Fruit fly (Drosophila melanogaster) whole organism, prepupa: ENCODE results near the gene nub.

Experiments
- CG10631 ChIP-seq: fragments of 200-800 bp; sonication (Bioruptor generic); optimal IDR thresholded peaks from 2 replicates; lab custom pipeline; 2016; ENCODE audit warnings: missing biosample characterization, missing genetic modification characterization
- CG10669 ChIP-seq: fragments of 200-800 bp; sonication (Bioruptor generic); optimal IDR thresholded peaks from 3 replicates; lab custom pipeline; 2018; ENCODE audit warnings: missing biosample characterization, mild to moderate bottlenecking, missing genetic modification characterization, moderate library complexity
- CG11294 ChIP-seq: fragments of 200-800 bp; sonication (Bioruptor generic); IDR thresholded peaks from 2 replicates; pipeline ENCODE4 v1.3.6; 2022; ENCODE audit warnings: missing biosample characterization, missing genetic modification characterization
- CG11762 ChIP-seq: fragments of 200-800 bp; sonication (Bioruptor generic); optimal IDR thresholded peaks from 3 replicates; lab custom pipeline; 2016; ENCODE audit warnings: missing biosample characterization, missing genetic modification characterization; ENCODE audit not compliant: insufficient read depth
- CG11902 ChIP-seq: fragments of 200-800 bp; sonication (Bioruptor generic); optimal IDR thresholded peaks from 3 replicates; lab custom pipeline; 2016; ENCODE audit warnings: missing biosample characterization, missing genetic modification characterization
- CG15336 ChIP-seq: fragments of 200-800 bp; sonication (Bioruptor generic); IDR thresholded peaks from 2 replicates; pipeline ENCODE4 v1.3.6; 2022; ENCODE audit warnings: missing biosample characterization, missing genetic modification characterization
- CG1621 ChIP-seq: fragments of 200-800 bp; sonication (Bioruptor generic); optimal IDR thresholded peaks from 3 replicates; lab custom pipeline; 2018; ENCODE audit warnings: missing biosample characterization, mild to moderate bottlenecking, missing genetic modification characterization
- CG16779 ChIP-seq: fragments of 200-800 bp; sonication (Bioruptor generic); optimal IDR thresholded peaks from 3 replicates; lab custom pipeline; 2017; ENCODE audit warnings: missing biosample characterization, mild to moderate bottlenecking, missing genetic modification characterization
- CG3032 ChIP-seq: fragments of 200-800 bp; optimal IDR thresholded peaks from 2 replicates; lab custom pipeline; 2019; ENCODE audit warnings: missing biosample characterization, mild to moderate bottlenecking, missing genetic modification characterization, moderate library complexity
- CG31627 ChIP-seq: fragments of 200-800 bp; sonication (Bioruptor generic); optimal IDR thresholded peaks from 3 replicates; lab custom pipeline; 2016; ENCODE audit warnings: missing biosample characterization, missing genetic modification characterization
- CG32006 ChIP-seq: fragments of 200-800 bp; sonication (Bioruptor generic); optimal IDR thresholded peaks from 3 replicates; lab custom pipeline; 2017; ENCODE audit warnings: missing biosample characterization, mild to moderate bottlenecking, missing genetic modification characterization
- CG34406 ChIP-seq: fragments of 200-800 bp; sonication (Bioruptor generic); optimal IDR thresholded peaks from 3 replicates; lab custom pipeline; 2016; ENCODE audit warnings: missing biosample characterization, missing genetic modification characterization
- CG4318 ChIP-seq: fragments of 200-800 bp; sonication (Bioruptor generic); optimal IDR thresholded peaks from 3 replicates; lab custom pipeline; 2017; ENCODE audit warnings: missing biosample characterization, mild to moderate bottlenecking, missing genetic modification characterization
- CG6163 ChIP-seq: fragments of 200-800 bp; sonication (Bioruptor generic); IDR thresholded peaks from 3 replicates; pipeline ENCODE4 v1.3.6; 2022; ENCODE audit warnings: missing biosample characterization, missing genetic modification characterization
- CG6276 ChIP-seq: fragments of 200-800 bp; sonication (Bioruptor generic); optimal IDR thresholded peaks from 2 replicates; lab custom pipeline; 2017; ENCODE audit warnings: missing biosample characterization, mild to moderate bottlenecking, missing genetic modification characterization
- CG6808 ChIP-seq: fragments of 200-800 bp; sonication (Bioruptor generic); optimal IDR thresholded peaks from 3 replicates; lab custom pipeline; 2017; ENCODE audit warnings: missing biosample characterization, missing genetic modification characterization, mild to moderate bottlenecking, moderate library complexity, missing genetic modification reagents
- CG6854 ChIP-seq: fragments of 200-800 bp; sonication (Bioruptor generic); optimal IDR thresholded peaks from 2 replicates; lab custom pipeline; 2017; ENCODE audit warnings: missing biosample characterization, mild to moderate bottlenecking, missing genetic modification characterization
- CG8119 ChIP-seq: fragments of 200-800 bp; sonication (Bioruptor generic); IDR thresholded peaks from 3 replicates; pipeline ENCODE4 v1.3.6; 2022; ENCODE audit warnings: missing biosample characterization, missing genetic modification characterization
- CG8632 ChIP-seq: fragments of 200-800 bp; sonication (Bioruptor generic); optimal IDR thresholded peaks from 3 replicates; lab custom pipeline; 2016; ENCODE audit warnings: missing biosample characterization, missing genetic modification characterization
- CG9139 ChIP-seq: fragments of 200-800 bp; sonication (Bioruptor generic); optimal IDR thresholded peaks from 3 replicates; lab custom pipeline; 2017; ENCODE audit warnings: missing biosample characterization, mild to moderate bottlenecking, missing genetic modification characterization
- Eip78C ChIP-seq: fragments of 200-800 bp; sonication (Bioruptor generic); peaks from one replicate; lab custom pipeline; 2016; ENCODE audit warnings: missing biosample characterization, missing genetic modification characterization
- Eip93F ChIP-seq: fragments of 200-800 bp; sonication (Bioruptor generic); optimal IDR thresholded peaks from 2 replicates; lab custom pipeline; 2016; ENCODE audit warnings: missing biosample characterization, mild to moderate bottlenecking, missing genetic modification characterization
- Ets21C ChIP-seq: fragments of 200-800 bp; sonication (Bioruptor generic); optimal IDR thresholded peaks from 3 replicates; lab custom pipeline; 2016; ENCODE audit warnings: missing biosample characterization, missing genetic modification characterization
- Ets96B ChIP-seq: fragments of 200-800 bp; optimal IDR thresholded peaks from 2 replicates; lab custom pipeline; 2019; ENCODE audit warnings: missing biosample characterization, mild to moderate bottlenecking, missing genetic modification characterization, moderate library complexity
- Gug ChIP-seq: fragments of 200-800 bp; sonication (Bioruptor generic); IDR thresholded peaks from 2 replicates; pipeline ENCODE4 v1.3.6; 2022; ENCODE audit warnings: missing biosample characterization, missing genetic modification characterization
- Hr38 ChIP-seq: sonication (Bioruptor generic); optimal IDR thresholded peaks from 2 replicates; lab custom pipeline; 2016; ENCODE audit warnings: missing biosample characterization, missing genetic modification characterization
- Hr39 ChIP-seq: fragments of 200-800 bp; sonication (Bioruptor generic); optimal IDR thresholded peaks from 2 replicates; lab custom pipeline; 2016; ENCODE audit warnings: missing biosample characterization, missing genetic modification characterization
- Lpt ChIP-seq: fragments of 200-800 bp; sonication (Bioruptor generic); optimal IDR thresholded peaks from 3 replicates; lab custom pipeline; 2016; ENCODE audit warnings: missing biosample characterization, missing genetic modification characterization
- Met ChIP-seq: fragments of 200-800 bp; sonication (Bioruptor generic); optimal IDR thresholded peaks from 3 replicates; lab custom pipeline; 2016; ENCODE audit warnings: missing biosample characterization, missing genetic modification characterization
- OdsH ChIP-seq: fragments of 200-800 bp; sonication (Bioruptor generic); optimal IDR thresholded peaks from 3 replicates; lab custom pipeline; 2016; ENCODE audit warnings: missing biosample characterization, missing genetic modification characterization
- Smox ChIP-seq: fragments of 200-800 bp; sonication (Bioruptor generic); optimal IDR thresholded peaks from 3 replicates; lab custom pipeline; 2016; ENCODE audit warnings: missing biosample characterization, missing genetic modification characterization
- Sox102F ChIP-seq: fragments of 200-800 bp; sonication (Bioruptor generic); optimal IDR thresholded peaks from 2 replicates; lab custom pipeline; 2016; ENCODE audit warnings: missing biosample characterization, mild to moderate bottlenecking, missing genetic modification characterization
- Sox15 ChIP-seq: fragments of 200-800 bp; sonication (Bioruptor generic); optimal IDR thresholded peaks from 3 replicates; lab custom pipeline; 2016; ENCODE audit warnings: missing biosample characterization, missing genetic modification characterization
- achi ChIP-seq: fragments of 200-800 bp; sonication (Bioruptor generic); optimal IDR thresholded peaks from 3 replicates; lab custom pipeline; 2016; ENCODE audit warnings: missing biosample characterization, missing genetic modification characterization
- acj6 ChIP-seq: fragments of 200-800 bp; sonication (Bioruptor generic); optimal IDR thresholded peaks from 3 replicates; lab custom pipeline; 2016; ENCODE audit warnings: missing biosample characterization, missing genetic modification characterization
- cyc ChIP-seq: fragments of 200-800 bp; sonication (Bioruptor generic); optimal IDR thresholded peaks from 3 replicates; lab custom pipeline; 2016; ENCODE audit warnings: missing biosample characterization, missing genetic modification characterization
- dsx ChIP-seq: fragments of 200-800 bp; optimal IDR thresholded peaks from 3 replicates; lab custom pipeline; 2019; ENCODE audit warnings: missing biosample characterization, mild to moderate bottlenecking, missing genetic modification characterization, moderate library complexity; ENCODE audit not compliant: poor library complexity, severe bottlenecking
- esn ChIP-seq: fragments of 200-800 bp; sonication (Bioruptor generic); optimal IDR thresholded peaks from 2 replicates; lab custom pipeline; 2016; ENCODE audit warnings: missing biosample characterization, mild to moderate bottlenecking, missing genetic modification characterization, moderate library complexity
- fd59A ChIP-seq: fragments of 200-800 bp; sonication (Bioruptor generic); optimal IDR thresholded peaks from 2 replicates; lab custom pipeline; 2017; ENCODE audit warnings: missing biosample characterization, mild to moderate bottlenecking, missing genetic modification characterization, missing genetic modification reagents
- fd85E ChIP-seq: fragments of 200-800 bp; sonication (Bioruptor generic); optimal IDR thresholded peaks from 3 replicates; lab custom pipeline; 2016; ENCODE audit warnings: missing biosample characterization, missing genetic modification characterization
- lz ChIP-seq: fragments of 200-800 bp; sonication (Bioruptor generic); optimal IDR thresholded peaks from 3 replicates; lab custom pipeline; 2016; ENCODE audit warnings: missing biosample characterization, missing genetic modification characterization
- net ChIP-seq: fragments of 200-800 bp; sonication (Bioruptor generic); optimal IDR thresholded peaks from 3 replicates; lab custom pipeline; 2016; ENCODE audit warnings: missing biosample characterization, missing genetic modification characterization
- pdm3 ChIP-seq: fragments of 200-800 bp; sonication (Bioruptor generic); optimal IDR thresholded peaks from 3 replicates; lab custom pipeline; 2016; ENCODE audit warnings: missing biosample characterization, missing genetic modification characterization
- spab ChIP-seq: fragments of 200-800 bp; sonication (Bioruptor generic); optimal IDR thresholded peaks from 2 replicates; lab custom pipeline; 2017; ENCODE audit warnings: missing biosample characterization, mild to moderate bottlenecking, missing genetic modification characterization, missing genetic modification reagents
- ss ChIP-seq, 2 experiments: fragments of 200-800 bp; sonication (Bioruptor generic); optimal IDR thresholded peaks; 2 replicates in 1 of 2; 3 replicates in 1 of 2; lab custom pipeline; 2017 to 2018; ENCODE audit warnings: mild to moderate bottlenecking in 2 of 2, missing biosample characterization in 2 of 2, missing genetic modification characterization in 2 of 2, moderate library complexity in 1 of 2
- svp ChIP-seq: fragments of 200-800 bp; sonication (Bioruptor generic); peaks from one replicate; lab custom pipeline; 2016; ENCODE audit warnings: missing biosample characterization, missing genetic modification characterization
- topi ChIP-seq: fragments of 200-800 bp; sonication (Bioruptor generic); optimal IDR thresholded peaks from 3 replicates; lab custom pipeline; 2016; ENCODE audit warnings: missing biosample characterization, missing genetic modification characterization
- vri ChIP-seq: fragments of 200-800 bp; sonication (Bioruptor generic); optimal IDR thresholded peaks from 3 replicates; lab custom pipeline; 2016; ENCODE audit warnings: missing biosample characterization, mild to moderate bottlenecking, missing genetic modification characterization

nub gene

DNA sequence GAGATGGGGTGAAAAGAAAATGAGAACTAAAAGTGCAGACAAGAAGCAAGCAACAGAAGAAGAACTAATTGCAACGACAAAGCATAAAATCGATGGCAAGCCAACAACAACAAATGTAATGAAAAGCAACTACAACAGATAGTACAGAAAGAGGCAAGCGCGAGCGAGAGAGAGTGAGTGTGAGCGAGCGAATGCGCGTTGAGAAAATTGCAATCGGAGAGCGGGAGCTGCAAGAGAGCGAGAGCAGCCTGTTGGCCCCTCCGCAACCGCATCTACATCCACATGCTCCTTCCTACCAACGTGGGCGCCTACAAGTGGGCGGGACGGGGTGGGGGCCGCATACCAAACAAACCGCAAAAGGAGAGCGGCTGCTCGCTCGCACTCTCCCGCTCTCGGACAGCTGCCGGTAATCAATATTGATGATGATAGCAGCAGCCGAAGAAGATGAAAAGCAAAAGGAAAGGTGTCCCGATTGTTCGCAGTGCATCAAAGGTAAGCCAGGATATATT is 44.3 kb upstream of the nub start (continued):
- TF ChIP-seq Gug (GFP tag; lab: Robert Waterston, UW) (peak; percentile 69), OdsH (GFP tag; lab: Kevin White, UChicago) (no peak), CG34406 (GFP tag; lab: Kevin White, UChicago) (no peak), ss (GFP tag; optimal IDR thresholded peaks at IDR 0.05; lab: Kevin White, UChicago) (peak; percentile 71 to 75), CG6854 (GFP tag; lab: Kevin White, UChicago) (peak; percentile 83), lz (no peak), CG9139 (GFP tag; lab: Kevin White, UChicago) (peak; percentile 84), CG16779 (tag; lab: Kevin White, UChicago) (peak; percentile 83), Sox102F (GFP tag; lab: Kevin White, UChicago) (peak; percentile 2), topi (peak; percentile 12), CG6276 (GFP tag; lab: Kevin White, UChicago) (peak; percentile 70), dsx (GFP tag; lab: Kevin White, UChicago) (peak; percentile 84), CG11902 (GFP tag; lab: Kevin White, UChicago) (no peak), Ets21C (GFP tag; lab: Kevin White, UChicago) (no peak), Hr38 (no peak), fd59A (GFP tag; lab: Kevin White, UChicago) (no peak), pdm3 (GFP tag; lab: Kevin White, UChicago) (no peak), Eip93F (GFP tag; lab: Kevin White, UChicago) (no peak), Hr39 (GFP tag; lab: Kevin White, UChicago) (no peak), cyc (GFP tag; lab: Kevin White, UChicago) (no peak), vri (GFP tag; lab: Kevin White, UChicago) (no peak), Eip78C (GFP tag; lab: Kevin White, UChicago) (peak; percentile 33), CG15336 (peak; percentile 78), CG8632 (GFP tag; lab: Kevin White, UChicago) (no peak), CG6163 (GFP tag; lab: Robert Waterston, UW) (peak; percentile 86), CG4318 (GFP tag; lab: Kevin White, UChicago) (no peak), CG32006 (peak; percentile 46), CG11294 (peak; percentile 47; the same call in 1 of the 2 replicates), Lpt (GFP tag; lab: Kevin White, UChicago) (peak; percentile 72), fd85E (GFP tag; lab: Kevin White, UChicago) (peak; percentile 83), CG6808 (GFP tag; lab: Kevin White, UChicago) (peak; percentile 57), achi (GFP tag; lab: Kevin White, UChicago) (peak; percentile 69), Smox (GFP tag; lab: Kevin White, UChicago) (no peak), Ets96B (peak; percentile 20), Met (no peak), esn (GFP tag; lab: Kevin White, UChicago) (no peak), CG31627 (no peak), spab (GFP tag; lab: Kevin White, UChicago) (peak; percentile 32), Sox15 (GFP tag; lab: Kevin White, UChicago) (no peak), CG10631 (GFP tag; lab: Kevin White, UChicago) (no peak), CG11762 (GFP tag; lab: Kevin White, UChicago) (no peak)

DNA sequence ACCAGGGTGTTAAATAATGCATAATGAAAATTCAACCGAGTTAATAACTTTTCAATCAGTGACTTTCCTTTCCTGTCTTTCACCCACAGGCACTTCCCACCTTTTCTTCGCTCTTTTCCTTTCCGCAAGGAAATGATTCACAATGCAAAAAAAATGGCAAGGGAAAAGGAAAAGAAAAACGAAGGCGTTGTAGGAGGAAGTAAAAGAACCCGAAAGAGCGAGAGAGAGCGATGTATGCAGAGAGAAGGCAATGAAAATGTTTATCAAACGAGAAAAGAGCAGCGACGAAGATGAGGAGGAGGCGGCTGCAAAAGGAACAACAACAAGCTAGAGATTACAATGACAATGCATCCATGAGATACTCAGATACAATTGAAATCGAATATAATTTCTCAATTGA is 43.6 kb upstream of the nub start:
- peak; percentile 42 for TF ChIP-seq Eip78C (GFP tag; lab: Kevin White, UChicago)
- peak; percentile 31; the same call in 1 of the 2 replicates for TF ChIP-seq CG15336
- no peak for TF ChIP-seq acj6 (GFP tag; lab: Kevin White, UChicago)
- no peak for TF ChIP-seq net
- TF ChIP-seq Sox102F (GFP tag; lab: Kevin White, UChicago), result no peak
- peak; percentile 63 for TF ChIP-seq CG6808 (GFP tag; lab: Kevin White, UChicago)
- peak; percentile 25 for TF ChIP-seq CG6276 (GFP tag; lab: Kevin White, UChicago)
- TF ChIP-seq CG3032, result peak; percentile 36
- TF ChIP-seq lz, result no peak
- no peak for TF ChIP-seq svp
- no peak for TF ChIP-seq Hr38
- TF ChIP-seq CG8119, result no peak
- TF ChIP-seq CG16779 (tag; lab: Kevin White, UChicago), result no peak
- no peak for TF ChIP-seq cyc (GFP tag; lab: Kevin White, UChicago)
- peak; percentile 31 for TF ChIP-seq Ets96B
- TF ChIP-seq CG8632 (GFP tag; lab: Kevin White, UChicago), result no peak
- TF ChIP-seq Gug (GFP tag; lab: Robert Waterston, UW), result no peak
- TF ChIP-seq CG9139 (GFP tag; lab: Kevin White, UChicago), result peak; percentile 16
- TF ChIP-seq dsx (GFP tag; lab: Kevin White, UChicago), result peak; percentile 8
- TF ChIP-seq CG1621 (tag; lab: Kevin White, UChicago), result peak; percentile 35
- peak; percentile 55; the same call in 2 of the 3 replicates for TF ChIP-seq CG6163 (GFP tag; lab: Robert Waterston, UW)
- no peak for TF ChIP-seq esn (GFP tag; lab: Kevin White, UChicago)
- peak; percentile 30 for TF ChIP-seq Lpt (GFP tag; lab: Kevin White, UChicago)
- no peak for TF ChIP-seq Eip93F (GFP tag; lab: Kevin White, UChicago)
- TF ChIP-seq ss (GFP tag; optimal IDR thresholded peaks at IDR 0.05; lab: Kevin White, UChicago), result peak; percentile 31 to 44
- peak; percentile 26 for TF ChIP-seq CG10669
